Worm (Caenorhabditis elegans) whole organism, L4 larva: ENCODE results near the gene col-161.

Source experiments
- Y105C5A.15 ChIP-seq: fragments of 200-800 bp; sonication (Bioruptor generic); IDR thresholded peaks from 2 replicates; pipeline ENCODE4 v1.3.6; 2022; ENCODE audit warnings: missing genetic modification characterization, missing compliant biosample characterization
- ZK337.2 ChIP-seq: fragments of 200-800 bp; sonication (Bioruptor generic); IDR thresholded peaks from 2 replicates; pipeline ENCODE4 v1.3.6; 2022; ENCODE audit warnings: missing genetic modification reagents, missing genetic modification characterization, missing compliant biosample characterization
- aly-2 ChIP-seq: sonication (generic microtip); optimal IDR thresholded peaks from 2 replicates; lab custom pipeline; 2018; ENCODE audit warnings: missing biosample characterization, missing genetic modification characterization
- fkh-10 ChIP-seq: fragments of 150-350 bp; optimal IDR thresholded peaks from 2 replicates; lab custom pipeline; 2014; ENCODE audit warnings: missing biosample characterization, missing genetic modification reagents, missing genetic modification characterization
- lin-15B ChIP-seq: fragments of 150-350 bp; sonication (generic microtip); optimal IDR thresholded peaks from 3 replicates; lab custom pipeline; 2014; ENCODE audit warnings: missing biosample characterization, missing genetic modification characterization
- nhr-25 ChIP-seq: sonication (generic microtip); optimal IDR thresholded peaks from 2 replicates; lab custom pipeline; 2017; ENCODE audit warnings: missing genetic modification characterization, mild to moderate bottlenecking, missing compliant biosample characterization, antibody characterized with exemption, moderate library complexity, borderline replicate concordance; ENCODE audit not compliant: insufficient read depth
- nhr-77 ChIP-seq: fragments of 150-350 bp; optimal IDR thresholded peaks from 2 replicates; lab custom pipeline; 2014; ENCODE audit warnings: missing biosample characterization, missing genetic modification characterization
- pha-4 ChIP-seq, 2 experiments: fragments of 150-350 bp in 1 of 2; fragments of 200-800 bp in 1 of 2; sonication (Bioruptor generic) in 1 of 2; IDR thresholded peaks in 1 of 2; optimal IDR thresholded peaks in 1 of 2; 2 replicates each; pipeline versions ENCODE4 v1.3.6 to Lab custom; 2014 to 2022; ENCODE audit warnings: missing genetic modification characterization in 2 of 2, missing genetic modification reagents in 2 of 2, missing biosample characterization in 1 of 2, missing compliant biosample characterization in 1 of 2
- snpc-4 ChIP-seq: fragments of 150-350 bp; optimal IDR thresholded peaks from 2 replicates; lab custom pipeline; 2014; ENCODE audit warnings: missing biosample characterization, missing genetic modification characterization
- unc-62 ChIP-seq, 3 experiments: fragments of 150-350 bp in 1 of 3; sonication (generic microtip); optimal IDR thresholded peaks in 2 of 3; peaks in 1 of 3; 1 replicate in 1 of 3; 2 replicates in 2 of 3; lab custom pipeline; 2014 to 2017; ENCODE audit warnings: missing biosample characterization in 3 of 3, missing genetic modification characterization in 3 of 3, missing genetic modification reagents in 3 of 3, missing genotype in 1 of 3

- TF ChIP-seq fkh-10 (GFP tag; lab: Kevin White, UChicago) (no peak), pha-4 (GFP tag; IDR thresholded peaks at IDR 0.05; lab: Robert Waterston, UW) (no peak), pha-4 (tag; optimal IDR thresholded peaks at IDR 0.05; lab: Kevin White, UChicago) (no peak), lin-15B (tag; lab: Kevin White, UChicago) (no peak), nhr-77 (tag; lab: Kevin White, UChicago) (no peak), ZK337.2 (GFP tag; lab: Robert Waterston, UW) (no peak), unc-62 (GFP tag; optimal IDR thresholded peaks at IDR 0.05 in 1 of 2; lab: Kevin White, UChicago) (peak in 1 of 2 experiments; percentile 99), unc-62 (tag; optimal IDR thresholded peaks at IDR 0.05; lab: Kevin White, UChicago) (no peak), nhr-25 (tag; lab: Kevin White, UChicago) (no peak), snpc-4 (no peak), Y105C5A.15 (no peak), aly-2 (tag; lab: Kevin White, UChicago) (no peak)
Observed at ce11 chrV:13351773-13352172, 34.0 kb upstream of the col-161 start.
